Worm (Caenorhabditis elegans) whole organism, late embryonic: Measurements from ENCODE around the gene apd-3.

Experiments used
- C08G9.2 ChIP-seq: sonication (generic microtip); optimal IDR thresholded peaks from 2 replicates; lab custom pipeline; 2016; ENCODE audit warnings: mild to moderate bottlenecking, missing genetic modification characterization, moderate library complexity, missing compliant biosample characterization
- C38D4.7 ChIP-seq: fragments of 200-800 bp; sonication (Bioruptor generic); optimal IDR thresholded peaks from 2 replicates; lab custom pipeline; 2018; ENCODE audit warnings: mild to moderate bottlenecking, missing genetic modification characterization, moderate library complexity, missing compliant biosample characterization
- K09A11.1 ChIP-seq: sonication (generic microtip); optimal IDR thresholded peaks from 2 replicates; lab custom pipeline; 2017; ENCODE audit warnings: antibody characterized with exemption, mild to moderate bottlenecking, missing genetic modification characterization, missing compliant biosample characterization; ENCODE audit not compliant: insufficient read depth
- T23F11.4 ChIP-seq: fragments of 200-800 bp; sonication (Bioruptor generic); optimal IDR thresholded peaks from 2 replicates; lab custom pipeline; 2018; ENCODE audit warnings: mild to moderate bottlenecking, missing genetic modification characterization, missing compliant biosample characterization
- ceh-18 ChIP-seq: sonication (generic microtip); optimal IDR thresholded peaks from 2 replicates; lab custom pipeline; 2016; ENCODE audit warnings: missing genetic modification characterization, missing compliant biosample characterization
- ceh-22 ChIP-seq: sonication (generic microtip); optimal IDR thresholded peaks from 2 replicates; lab custom pipeline; 2017; ENCODE audit warnings: missing biosample characterization, missing genetic modification characterization
- ceh-24 ChIP-seq: sonication (generic microtip); optimal IDR thresholded peaks from 2 replicates; lab custom pipeline; 2016; ENCODE audit warnings: mild to moderate bottlenecking, missing genetic modification characterization, missing compliant biosample characterization
- ceh-31 ChIP-seq: sonication (generic microtip); optimal IDR thresholded peaks from 2 replicates; lab custom pipeline; 2016; ENCODE audit warnings: missing genetic modification characterization, missing compliant biosample characterization
- ceh-34 ChIP-seq: sonication (generic microtip); optimal IDR thresholded peaks from 2 replicates; lab custom pipeline; 2016; ENCODE audit warnings: mild to moderate bottlenecking, missing genetic modification characterization, missing compliant biosample characterization
- ceh-48 ChIP-seq: sonication (generic microtip); optimal IDR thresholded peaks from 2 replicates; lab custom pipeline; 2016; ENCODE audit warnings: missing genetic modification characterization, inconsistent platforms, missing compliant biosample characterization
- ceh-6 ChIP-seq: fragments of 200-800 bp; sonication (Bioruptor generic); optimal IDR thresholded peaks from 2 replicates; lab custom pipeline; 2018; ENCODE audit warnings: mild to moderate bottlenecking, missing genetic modification characterization, missing compliant biosample characterization
- ceh-9 ChIP-seq: sonication (generic microtip); optimal IDR thresholded peaks from 2 replicates; lab custom pipeline; 2016; ENCODE audit warnings: mild to moderate bottlenecking, missing genetic modification characterization, inconsistent platforms, missing compliant biosample characterization
- che-1 ChIP-seq: sonication (generic microtip); optimal IDR thresholded peaks from 2 replicates; lab custom pipeline; 2016; ENCODE audit warnings: mild to moderate bottlenecking, missing genetic modification characterization, missing compliant biosample characterization
- dmd-4 ChIP-seq: sonication (generic microtip); optimal IDR thresholded peaks from 2 replicates; lab custom pipeline; 2016; ENCODE audit warnings: borderline replicate concordance, missing genetic modification characterization, missing compliant biosample characterization
- dve-1 ChIP-seq: sonication (generic microtip); optimal IDR thresholded peaks from 2 replicates; lab custom pipeline; 2017; ENCODE audit warnings: antibody characterized with exemption, mild to moderate bottlenecking, missing genetic modification characterization, missing compliant biosample characterization
- ets-4 ChIP-seq: sonication (generic microtip); optimal IDR thresholded peaks from 2 replicates; lab custom pipeline; 2016; ENCODE audit warnings: missing genetic modification characterization, missing compliant biosample characterization
- fax-1 ChIP-seq: sonication (generic microtip); optimal IDR thresholded peaks from 2 replicates; lab custom pipeline; 2016; ENCODE audit warnings: missing genotype, missing genetic modification characterization, missing compliant biosample characterization
- fkh-6 ChIP-seq: sonication (generic microtip); optimal IDR thresholded peaks from 2 replicates; lab custom pipeline; 2016; ENCODE audit warnings: missing genetic modification characterization, missing compliant biosample characterization
- gmeb-2 ChIP-seq: sonication (generic microtip); optimal IDR thresholded peaks from 2 replicates; lab custom pipeline; 2016; ENCODE audit warnings: missing genetic modification characterization, inconsistent platforms, missing compliant biosample characterization
- hlh-15 ChIP-seq: sonication (generic microtip); optimal IDR thresholded peaks from 2 replicates; lab custom pipeline; 2016; ENCODE audit warnings: missing genetic modification characterization, missing compliant biosample characterization
- hlh-30 ChIP-seq: sonication (generic microtip); optimal IDR thresholded peaks from 2 replicates; lab custom pipeline; 2017; ENCODE audit warnings: antibody characterized with exemption, missing genetic modification characterization, missing compliant biosample characterization; ENCODE audit not compliant: insufficient read depth
- hlh-8 ChIP-seq: sonication (generic microtip); optimal IDR thresholded peaks from 2 replicates; lab custom pipeline; 2016; ENCODE audit warnings: missing genotype, missing genetic modification characterization, missing compliant biosample characterization
- lim-6 ChIP-seq: sonication (generic microtip); optimal IDR thresholded peaks from 2 replicates; lab custom pipeline; 2016; ENCODE audit warnings: missing genetic modification characterization, missing compliant biosample characterization
- lin-11 ChIP-seq: fragments of 200-800 bp; sonication (Bioruptor generic); optimal IDR thresholded peaks from 2 replicates; lab custom pipeline; 2018; ENCODE audit warnings: mild to moderate bottlenecking, missing genetic modification characterization, missing compliant biosample characterization
- mec-3 ChIP-seq: sonication (generic microtip); optimal IDR thresholded peaks from 2 replicates; lab custom pipeline; 2016; ENCODE audit warnings: borderline replicate concordance, missing genetic modification characterization, missing compliant biosample characterization
- nfya-1 ChIP-seq: sonication (generic microtip); optimal IDR thresholded peaks from 2 replicates; lab custom pipeline; 2017; ENCODE audit warnings: missing genetic modification characterization, mild to moderate bottlenecking, missing compliant biosample characterization, antibody characterized with exemption, moderate library complexity
- nhr-11 ChIP-seq: fragments of 150-350 bp; optimal IDR thresholded peaks from 2 replicates; lab custom pipeline; 2014; ENCODE audit warnings: missing biosample characterization, missing genetic modification characterization
- nhr-232 ChIP-seq: sonication (generic microtip); optimal IDR thresholded peaks from 2 replicates; lab custom pipeline; 2016; ENCODE audit warnings: missing genetic modification characterization, missing compliant biosample characterization
- npax-4 ChIP-seq: sonication (generic microtip); optimal IDR thresholded peaks from 2 replicates; lab custom pipeline; 2016; ENCODE audit warnings: missing genetic modification characterization, missing compliant biosample characterization
- odd-2 ChIP-seq: sonication (generic microtip); optimal IDR thresholded peaks from 2 replicates; lab custom pipeline; 2017; ENCODE audit warnings: antibody characterized with exemption, mild to moderate bottlenecking, missing genetic modification characterization, missing compliant biosample characterization
- pag-3 ChIP-seq: sonication (generic microtip); optimal IDR thresholded peaks from 2 replicates; lab custom pipeline; 2016; ENCODE audit warnings: missing compliant biosample characterization, missing genetic modification characterization, borderline replicate concordance
- pax-1 ChIP-seq: fragments of 150-350 bp; optimal IDR thresholded peaks from 2 replicates; lab custom pipeline; 2014; ENCODE audit warnings: missing biosample characterization, missing genetic modification characterization
- pha-4 ChIP-seq: fragments of 150-350 bp; optimal IDR thresholded peaks from 2 replicates; lab custom pipeline; 2018; ENCODE audit warnings: missing biosample characterization, missing genetic modification reagents, missing genetic modification characterization
- pqm-1 ChIP-seq: sonication (generic microtip); optimal IDR thresholded peaks from 2 replicates; lab custom pipeline; 2016; ENCODE audit warnings: missing genetic modification characterization, missing compliant biosample characterization
- pros-1 ChIP-seq: fragments of 150-350 bp; optimal IDR thresholded peaks from 2 replicates; lab custom pipeline; 2014; ENCODE audit warnings: missing biosample characterization, missing genetic modification reagents, missing genetic modification characterization
- ref-2 ChIP-seq: sonication (generic microtip); optimal IDR thresholded peaks from 2 replicates; lab custom pipeline; 2016; ENCODE audit warnings: missing genetic modification characterization, missing compliant biosample characterization
- rnt-1 ChIP-seq: sonication (generic microtip); optimal IDR thresholded peaks from 2 replicates; lab custom pipeline; 2016; ENCODE audit warnings: missing genetic modification characterization, missing compliant biosample characterization
- sdc-2 ChIP-seq: sonication (generic microtip); optimal IDR thresholded peaks from 2 replicates; lab custom pipeline; 2016; ENCODE audit warnings: missing genotype, missing genetic modification characterization, missing compliant biosample characterization
- syd-9 ChIP-seq: sonication (generic microtip); optimal IDR thresholded peaks from 2 replicates; lab custom pipeline; 2016; ENCODE audit warnings: mild to moderate bottlenecking, missing genetic modification characterization, moderate library complexity, missing compliant biosample characterization
- tbx-2 ChIP-seq: sonication (generic microtip); optimal IDR thresholded peaks from 2 replicates; lab custom pipeline; 2016; ENCODE audit warnings: missing genetic modification characterization, missing compliant biosample characterization
- ttx-3 ChIP-seq: sonication (generic microtip); optimal IDR thresholded peaks from 2 replicates; lab custom pipeline; 2016; ENCODE audit warnings: missing genetic modification reagents, missing genetic modification characterization, missing compliant biosample characterization
- unc-42 ChIP-seq: sonication (generic microtip); optimal IDR thresholded peaks from 2 replicates; lab custom pipeline; 2016; ENCODE audit warnings: missing genotype, missing genetic modification characterization, missing compliant biosample characterization
- unc-86 ChIP-seq: sonication (generic microtip); optimal IDR thresholded peaks from 2 replicates; lab custom pipeline; 2016; ENCODE audit warnings: missing genetic modification characterization, missing compliant biosample characterization
- ztf-16 ChIP-seq: sonication (generic microtip); optimal IDR thresholded peaks from 2 replicates; lab custom pipeline; 2017; ENCODE audit warnings: missing genetic modification characterization, missing compliant biosample characterization

Gene apd-3

DNA sequence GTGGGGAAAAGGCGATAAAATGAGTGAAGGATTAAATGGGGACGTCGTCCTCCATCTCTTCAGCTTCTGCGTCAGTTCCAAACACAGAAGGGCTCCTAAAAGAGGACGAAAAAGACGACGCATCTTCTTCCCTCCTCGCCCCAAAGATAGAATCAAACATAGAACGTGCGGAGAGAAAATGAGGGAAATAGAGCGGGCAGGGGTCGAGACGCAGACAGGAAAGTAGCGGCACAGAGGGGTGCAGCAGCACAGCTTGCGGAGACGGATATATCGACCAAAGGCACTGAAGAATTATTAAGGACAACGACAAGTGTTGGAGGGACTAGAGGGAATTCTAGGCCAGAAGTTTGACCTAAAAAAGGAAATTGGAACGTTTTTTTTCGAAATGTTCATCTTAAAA is 1.1 kb upstream of the apd-3 start:
- TF ChIP-seq sdc-2 (tag; lab: Kevin White, UChicago) (no peak), nhr-11 (tag; lab: Kevin White, UChicago) (no peak), nfya-1 (tag; lab: Kevin White, UChicago) (peak; percentile 37), fax-1 (tag; lab: Kevin White, UChicago) (no peak), ztf-16 (tag; lab: Kevin White, UChicago) (no peak), hlh-30 (no peak), lim-6 (no peak), ceh-22 (no peak), mec-3 (tag; lab: Kevin White, UChicago) (peak; percentile 52), hlh-15 (tag; lab: Kevin White, UChicago) (no peak), pros-1 (tag; lab: Kevin White, UChicago) (no peak), lin-11 (no peak), C08G9.2 (tag; lab: Kevin White, UChicago) (peak; percentile 51), pag-3 (tag; lab: Kevin White, UChicago) (no peak), pha-4 (tag; lab: Kevin White, UChicago) (no peak), dmd-4 (tag; lab: Kevin White, UChicago) (no peak), pqm-1 (tag; lab: Kevin White, UChicago) (no peak), ceh-34 (tag; lab: Kevin White, UChicago) (peak; percentile 53), rnt-1 (tag; lab: Kevin White, UChicago) (peak; percentile 20), tbx-2 (tag; lab: Kevin White, UChicago) (peak; percentile 48), dve-1 (tag; lab: Kevin White, UChicago) (no peak), ceh-31 (tag; lab: Kevin White, UChicago) (peak; percentile 82), ceh-6 (GFP tag; lab: Kevin White, UChicago) (no peak), ceh-24 (tag; lab: Kevin White, UChicago) (no peak), nhr-232 (tag; lab: Kevin White, UChicago) (no peak), ceh-48 (tag; lab: Kevin White, UChicago) (peak; percentile 39), ceh-18 (tag; lab: Kevin White, UChicago) (peak; percentile 37), odd-2 (tag; lab: Kevin White, UChicago) (no peak), fkh-6 (tag; lab: Kevin White, UChicago) (no peak), ceh-9 (no peak), gmeb-2 (tag; lab: Kevin White, UChicago) (no peak), syd-9 (peak; percentile 47), npax-4 (tag; lab: Kevin White, UChicago) (no peak), unc-42 (tag; lab: Kevin White, UChicago) (peak; percentile 81)
- TF ChIP-seq, all 69 proteins: peak for 11

DNA sequence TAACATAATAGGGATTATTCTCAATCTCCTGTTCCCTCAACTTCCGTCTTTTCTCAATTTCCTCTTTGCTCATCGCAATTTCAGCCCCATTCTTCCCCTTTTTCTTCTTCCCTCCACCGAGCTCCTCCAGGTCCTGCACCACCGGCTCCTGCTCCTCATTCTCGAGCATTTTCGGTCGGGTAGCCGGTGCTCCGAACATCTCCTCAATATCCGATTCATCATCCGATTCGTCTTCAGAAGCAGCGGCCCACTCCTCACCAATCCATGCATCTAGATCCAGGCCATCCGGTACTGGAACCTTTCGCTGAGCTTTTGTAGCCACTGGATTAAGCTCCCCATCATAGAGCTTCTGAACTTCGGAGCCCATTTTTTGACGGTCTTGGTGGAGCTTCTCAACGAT is 6.1 kb downstream of the apd-3 start:
- no peak for TF ChIP-seq unc-42 (tag; lab: Kevin White, UChicago)
- no peak for TF ChIP-seq ceh-31 (tag; lab: Kevin White, UChicago)
- TF ChIP-seq pqm-1 (tag; lab: Kevin White, UChicago): no peak
- TF ChIP-seq pax-1 (tag; lab: Kevin White, UChicago): no peak
- no peak for TF ChIP-seq hlh-8 (tag; lab: Kevin White, UChicago)
- TF ChIP-seq nhr-11 (tag; lab: Kevin White, UChicago): no peak
- TF ChIP-seq hlh-15 (tag; lab: Kevin White, UChicago): no peak
- TF ChIP-seq tbx-2 (tag; lab: Kevin White, UChicago): no peak

- TF ChIP-seq unc-86 (tag; lab: Kevin White, UChicago) (no peak), K09A11.1 (tag; lab: Kevin White, UChicago) (no peak), ttx-3 (tag; lab: Kevin White, UChicago) (no peak), ref-2 (tag; lab: Kevin White, UChicago) (no peak), ets-4 (no peak), che-1 (tag; lab: Kevin White, UChicago) (no peak), fkh-6 (tag; lab: Kevin White, UChicago) (no peak), fax-1 (tag; lab: Kevin White, UChicago) (no peak), nhr-11 (tag; lab: Kevin White, UChicago) (no peak), C08G9.2 (tag; lab: Kevin White, UChicago) (no peak), pros-1 (tag; lab: Kevin White, UChicago) (no peak), dve-1 (tag; lab: Kevin White, UChicago) (no peak), hlh-15 (tag; lab: Kevin White, UChicago) (no peak), C38D4.7 (no peak), T23F11.4 (GFP tag; lab: Kevin White, UChicago) (no peak)
These were observed 18.0 kb downstream of the apd-3 start, which contains the start of gene ncs-6 for ce11 chrII:3528256-3528655. Gene ncs-6 (minus strand): TSS chrII:3528516.
